Fruit fly (Drosophila melanogaster) whole organism, wandering third instar larva: Measurements from ENCODE around the gene nht.

Source experiments
- CG9705 ChIP-seq: fragments of 200-800 bp; sonication (Bioruptor generic); optimal IDR thresholded peaks from 2 replicates; lab custom pipeline; 2018; ENCODE audit warnings: missing biosample characterization, mild to moderate bottlenecking, missing genetic modification characterization
- Dfd ChIP-seq: fragments of >200 bp; optimal IDR thresholded peaks from 2 replicates; lab custom pipeline; 2017; ENCODE audit warnings: missing biosample characterization, missing genetic modification characterization
- Hr78 ChIP-seq: fragments of >200 bp; optimal IDR thresholded peaks from 2 replicates; lab custom pipeline; 2017; ENCODE audit warnings: missing biosample characterization, missing genetic modification characterization
- Hr83 ChIP-seq: fragments of 200-300 bp; sonication (Bioruptor generic); optimal IDR thresholded peaks from 2 replicates; lab custom pipeline; 2016; ENCODE audit warnings: missing biosample characterization, mild to moderate bottlenecking, missing genetic modification characterization, moderate library complexity; ENCODE audit not compliant: poor library complexity, severe bottlenecking
- Jra ChIP-seq: sonication (Bioruptor generic); optimal IDR thresholded peaks from 2 replicates; lab custom pipeline; 2016; ENCODE audit warnings: missing biosample characterization, missing genetic modification characterization
- Myc ChIP-seq: fragments of >200 bp; optimal IDR thresholded peaks from 2 replicates; lab custom pipeline; 2017
- Rel ChIP-seq, 2 experiments: fragments of 200-800 bp; sonication (Bioruptor generic) in 1 of 2; optimal IDR thresholded peaks; 2 replicates in 1 of 2; 3 replicates in 1 of 2; lab custom pipeline; 2016 to 2019; ENCODE audit warnings: mild to moderate bottlenecking in 2 of 2, missing biosample characterization in 2 of 2, missing genetic modification characterization in 2 of 2, moderate library complexity in 1 of 2
- dl ChIP-seq, 2 experiments: fragments of 175-275, 200-275 bp in 1 of 2; fragments of 200-275 bp in 1 of 2; sonication (Bioruptor generic); optimal IDR thresholded peaks; lab custom pipeline; 2018; ENCODE audit warnings: mild to moderate bottlenecking in 2 of 2, missing biosample characterization in 2 of 2, missing genetic modification characterization in 2 of 2, moderate library complexity in 2 of 2; ENCODE audit not compliant: partially characterized antibody in 2 of 2, insufficient read depth in 1 of 2
- dmrt93B ChIP-seq: fragments of 200-800 bp; sonication (Bioruptor generic); optimal IDR thresholded peaks from 2 replicates; lab custom pipeline; 2018; ENCODE audit warnings: missing biosample characterization, mild to moderate bottlenecking, missing genetic modification characterization
- ey ChIP-seq: fragments of 200-800 bp; sonication (Bioruptor generic); optimal IDR thresholded peaks from 2 replicates; lab custom pipeline; 2016; ENCODE audit warnings: missing biosample characterization, missing genetic modification characterization
- fru ChIP-seq: fragments of 200-800 bp; sonication (Bioruptor generic); optimal IDR thresholded peaks from 3 replicates; lab custom pipeline; 2016; ENCODE audit warnings: missing biosample characterization, mild to moderate bottlenecking, missing genetic modification characterization
- pan ChIP-seq: fragments of >200 bp; optimal IDR thresholded peaks from 2 replicates; lab custom pipeline; 2017
- psq ChIP-seq: fragments of 200-800 bp; sonication (Bioruptor generic); optimal IDR thresholded peaks from 3 replicates; lab custom pipeline; 2017; ENCODE audit warnings: missing biosample characterization, mild to moderate bottlenecking, missing genetic modification characterization, moderate library complexity
- usp ChIP-seq: fragments of >200 bp; optimal IDR thresholded peaks from 2 replicates; lab custom pipeline; 2017; ENCODE audit warnings: missing biosample characterization, missing genetic modification characterization

DNA sequence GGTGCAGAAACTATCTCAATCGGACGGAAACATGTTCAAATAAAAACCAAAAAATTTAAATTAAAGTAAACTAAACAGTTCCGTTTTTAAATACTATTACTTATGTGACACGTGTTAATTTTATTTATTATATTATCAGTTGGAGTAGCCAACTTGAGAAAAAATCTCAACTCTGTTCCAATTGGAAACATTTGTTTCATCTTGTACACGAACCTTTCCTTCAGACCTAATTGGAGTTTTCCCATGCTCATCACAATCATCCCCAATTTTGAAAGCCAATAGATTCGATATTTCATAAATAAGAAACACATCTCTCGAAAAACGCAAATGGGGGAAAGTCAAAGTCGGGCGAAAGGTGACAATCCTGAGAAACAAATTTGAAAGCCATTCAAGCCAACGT lies 11.9 kb downstream of the nht start:
- TF ChIP-seq Hr78 (GFP tag; lab: Kevin White, UChicago) (no peak), CG9705 (GFP tag; lab: Kevin White, UChicago) (no peak), ey (GFP tag; lab: Kevin White, UChicago) (no peak), fru (GFP tag; lab: Kevin White, UChicago) (no peak), Rel (GFP tag; optimal IDR thresholded peaks at IDR 0.05; lab: Kevin White, UChicago) (no peak), Rel (tag; optimal IDR thresholded peaks at IDR 0.05; lab: Kevin White, UChicago) (no peak), Hr83 (GFP tag; lab: Kevin White, UChicago) (no peak), pan (lab: Kevin White, UChicago) (no peak), psq (no peak), dmrt93B (GFP tag; lab: Kevin White, UChicago) (no peak), Dfd (GFP tag; lab: Kevin White, UChicago) (no peak), Myc (lab: Kevin White, UChicago) (no peak), usp (GFP tag; lab: Kevin White, UChicago) (no peak), Jra (GFP tag; lab: Kevin White, UChicago) (no peak), dl (GFP tag; optimal IDR thresholded peaks at IDR 0.05; lab: Kevin White, UChicago; ENCODE audit: insufficient read depth in 1 of 2, partially characterized antibody in 2 of 2) (no peak)
